Worm (Caenorhabditis elegans) whole organism, midembryonic: ENCODE results near the gene mps-2.

ENCODE experiments used
- cog-1 ChIP-seq: sonication (generic microtip); optimal IDR thresholded peaks from 2 replicates; lab custom pipeline; 2016; ENCODE audit warnings: missing genetic modification characterization, missing compliant biosample characterization
- flt-1 ChIP-seq: fragments of 200-800 bp; sonication (Bioruptor generic); IDR thresholded peaks from 2 replicates; pipeline ENCODE4 v1.3.6; 2022; ENCODE audit warnings: missing genetic modification characterization, missing compliant biosample characterization
- klf-2 ChIP-seq: fragments of 200-800 bp; sonication (Bioruptor generic); conservative IDR thresholded peaks from 2 replicates; pipeline ENCODE4 v1.3.6; 2022; ENCODE audit warnings: missing genetic modification reagents, missing genetic modification characterization, missing compliant biosample characterization
- med-1 ChIP-seq: sonication (generic microtip); optimal IDR thresholded peaks from 2 replicates; lab custom pipeline; 2017; ENCODE audit warnings: missing genetic modification characterization, mild to moderate bottlenecking, missing compliant biosample characterization, antibody characterized with exemption, missing genetic modification reagents; ENCODE audit not compliant: insufficient read depth
- ref-1 ChIP-seq: fragments of 200-800 bp; sonication (Bioruptor generic); conservative IDR thresholded peaks from 2 replicates; pipeline ENCODE4 v1.3.6; 2022; ENCODE audit warnings: missing genetic modification reagents, missing genetic modification characterization, missing compliant biosample characterization
- tab-1 ChIP-seq: fragments of 200-800 bp; sonication (Bioruptor generic); IDR thresholded peaks from 2 replicates; pipeline ENCODE4 v1.3.6; 2022; ENCODE audit warnings: missing genetic modification characterization, missing compliant biosample characterization
- ztf-23 ChIP-seq: fragments of 200-800 bp; sonication (Bioruptor generic); IDR thresholded peaks from 2 replicates; pipeline ENCODE4 v1.3.6; 2022; ENCODE audit warnings: missing genetic modification reagents, missing genetic modification characterization, missing compliant biosample characterization

ce11 chrII:305645-306044 is 6.4 kb downstream of the mps-2 start, which contains the start of gene col-69:
- TF ChIP-seq med-1 (GFP tag; lab: Kevin White, UChicago) (no peak), cog-1 (tag; lab: Kevin White, UChicago) (no peak), ztf-23 (GFP tag; lab: Robert Waterston, UW) (no peak), klf-2 (GFP tag; lab: Robert Waterston, UW) (no peak), ref-1 (no peak), tab-1 (GFP tag; lab: Robert Waterston, UW) (no peak), flt-1 (GFP tag; lab: Robert Waterston, UW) (no peak)
